Worm (Caenorhabditis elegans): ENCODE measurements around the gene srh-24.
A peak's percentile ranks its signal among the peaks of the same experiment; 100 is the strongest.

srh-24 gene

DNA sequence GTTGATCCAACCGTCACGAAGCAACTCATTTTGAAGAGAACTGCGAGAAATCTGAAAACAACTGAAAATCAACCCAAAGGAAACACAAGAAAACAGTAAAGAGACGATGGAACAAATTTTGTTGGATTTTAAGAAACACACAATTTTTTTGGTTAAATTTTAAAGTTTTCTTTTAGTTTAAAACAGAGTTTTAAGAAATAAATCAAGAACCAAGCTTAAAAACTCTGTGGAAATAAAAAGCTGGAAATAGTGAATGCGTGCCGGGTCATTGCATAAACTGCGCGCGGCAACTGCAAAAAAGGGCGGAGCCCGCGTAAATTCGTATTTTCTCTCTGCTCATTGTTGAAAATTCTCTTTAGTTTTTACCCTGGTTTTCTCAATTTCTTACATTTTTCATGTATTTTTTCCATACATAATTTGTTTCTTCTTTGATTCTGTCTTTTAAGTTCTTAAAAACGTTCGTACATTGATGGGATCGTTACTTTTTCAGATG, 1.2 kb upstream of the srh-24 start, which contains the start of the genes algn-13 and R10D12.13 (continued):
- peak; percentile 32 for TF ChIP-seq rbr-2 (tag; optimal IDR thresholded peaks at IDR 0.05)
- TF ChIP-seq spr-3 (GFP tag; optimal IDR thresholded peaks at IDR 0.05), result no peak
- TF ChIP-seq spr-1 (tag; optimal IDR thresholded peaks at IDR 0.05), result peak; percentile 41
- no peak for TF ChIP-seq cey-2 (tag; optimal IDR thresholded peaks at IDR 0.05; ENCODE audit: borderline replicate concordance, insufficient read depth)
- TF ChIP-seq F10B5.3 (tag; optimal IDR thresholded peaks at IDR 0.05), result no peak
- no peak for TF ChIP-seq php-3 (GFP tag; IDR thresholded peaks at IDR 0.05)
- TF ChIP-seq nhr-76 (tag; optimal IDR thresholded peaks at IDR 0.05), result no peak
- TF ChIP-seq zfp-3 (GFP tag; conservative IDR thresholded peaks at IDR 0.05), result no peak
- peak; percentile 61 for TF ChIP-seq dve-1 (tag; optimal IDR thresholded peaks at IDR 0.05; ENCODE audit: insufficient read depth)
- no peak for TF ChIP-seq ztf-7 (tag; optimal IDR thresholded peaks at IDR 0.05)
- TF ChIP-seq unc-62 (GFP tag; optimal IDR thresholded peaks at IDR 0.05 in 1 of 2), result no peak
- no peak for TF ChIP-seq unc-62 (tag; optimal IDR thresholded peaks at IDR 0.05)
- TF ChIP-seq ama-1 (optimal IDR thresholded peaks at IDR 0.05), result no peak
- TF ChIP-seq arid-1 (GFP tag; conservative IDR thresholded peaks at IDR 0.05), result peak; percentile 56; the same call in 1 of the 2 replicates
- TF ChIP-seq tag-97 (GFP tag; IDR thresholded peaks at IDR 0.05), result no peak
- TF ChIP-seq vab-7 (GFP tag; IDR thresholded peaks at IDR 0.05), result no peak
- TF ChIP-seq hmg-1.1 (GFP tag; IDR thresholded peaks at IDR 0.05), result peak; percentile 63
- no peak for TF ChIP-seq ceh-82 (tag; optimal IDR thresholded peaks at IDR 0.05)
- no peak for TF ChIP-seq daf-16 (GFP tag; optimal IDR thresholded peaks at IDR 0.05)
- TF ChIP-seq daf-16 (tag; optimal IDR thresholded peaks at IDR 0.05), result peak; percentile 27
- TF ChIP-seq tra-1 (GFP tag; IDR thresholded peaks at IDR 0.05), result no peak
- no peak for TF ChIP-seq ceh-28 (tag; optimal IDR thresholded peaks at IDR 0.05)
- TF ChIP-seq nhr-28 (tag; optimal IDR thresholded peaks at IDR 0.05), result peak; percentile 19
- TF ChIP-seq ZK546.5 (tag; optimal IDR thresholded peaks at IDR 0.05), result no peak
- no peak for TF ChIP-seq hlh-30 (tag; optimal IDR thresholded peaks at IDR 0.05; ENCODE audit: insufficient read depth)
- no peak for TF ChIP-seq mdt-29 (GFP tag; IDR thresholded peaks at IDR 0.05)
- no peak for TF ChIP-seq zag-1 (tag; optimal IDR thresholded peaks at IDR 0.05)
- TF ChIP-seq dmd-8 (GFP tag; IDR thresholded peaks at IDR 0.05), result no peak
- peak; percentile 61; the same call in 1 of the 2 replicates for TF ChIP-seq snpc-1.2 (GFP tag; IDR thresholded peaks at IDR 0.05)
- no peak for TF ChIP-seq nhr-77 (tag; optimal IDR thresholded peaks at IDR 0.05)
- no peak for TF ChIP-seq fos-1 (tag; optimal IDR thresholded peaks at IDR 0.05)
- TF ChIP-seq lim-7 (GFP tag; IDR thresholded peaks at IDR 0.05), result no peak
- no peak for TF ChIP-seq F44E2.7 (GFP tag; IDR thresholded peaks at IDR 0.05)
- no peak for TF ChIP-seq daf-19 (GFP tag; conservative IDR thresholded peaks at IDR 0.05)
- TF ChIP-seq ces-1 (GFP tag; optimal IDR thresholded peaks at IDR 0.05), result peak; percentile 5
- no peak for TF ChIP-seq mxl-2 (GFP tag; conservative IDR thresholded peaks at IDR 0.05)
- TF ChIP-seq lin-29 (GFP tag; IDR thresholded peaks at IDR 0.05), result no peak
- no peak for TF ChIP-seq jun-1 (tag; optimal IDR thresholded peaks at IDR 0.05)
- no peak for TF ChIP-seq Y75B8A.6 (GFP tag; IDR thresholded peaks at IDR 0.05)
- TF ChIP-seq gei-8 (GFP tag; optimal IDR thresholded peaks at IDR 0.05), result no peak
- TF ChIP-seq lsy-2 (tag; optimal IDR thresholded peaks at IDR 0.05), result no peak
- TF ChIP-seq set-16 (GFP tag; IDR thresholded peaks at IDR 0.05), result no peak
- TF ChIP-seq Y5F2A.4 (GFP tag; optimal IDR thresholded peaks at IDR 0.05), result no peak
- no peak for TF ChIP-seq aly-2 (tag; optimal IDR thresholded peaks at IDR 0.05)
- TF ChIP-seq daf-8 (GFP tag; IDR thresholded peaks at IDR 0.05), result no peak
- TF ChIP-seq F37D6.2 (tag; optimal IDR thresholded peaks at IDR 0.05), result no peak
- TF ChIP-seq nhr-48 (tag; optimal IDR thresholded peaks at IDR 0.05), result no peak
- TF ChIP-seq lin-13 (GFP tag; optimal IDR thresholded peaks at IDR 0.05), result peak; percentile 7
- TF ChIP-seq ceh-44 (GFP tag; IDR thresholded peaks at IDR 0.05), result no peak
- TF ChIP-seq skn-1 (tag; optimal IDR thresholded peaks at IDR 0.05), result no peak
- TF ChIP-seq unc-130 (GFP tag; optimal IDR thresholded peaks at IDR 0.05), result peak; percentile 72
- no peak for TF ChIP-seq mxl-3 (GFP tag; optimal IDR thresholded peaks at IDR 0.05)
- no peak for TF ChIP-seq mep-1 (tag; optimal IDR thresholded peaks at IDR 0.05)
